Worm (Caenorhabditis elegans): ENCODE data around the gene K08E7.6.

ce11 chrIV:12570546-12570945 lies 10.4 kb downstream of the K08E7.6 start:
- TF ChIP-seq lin-13 (tag; optimal IDR thresholded peaks at IDR 0.05) (no peak), pha-4 (tag; optimal IDR thresholded peaks at IDR 0.05) (no peak), drap-1 (GFP tag; optimal IDR thresholded peaks at IDR 0.05) (no peak), unc-39 (tag; optimal IDR thresholded peaks at IDR 0.05) (no peak), snpc-4 (tag; optimal IDR thresholded peaks at IDR 0.05) (no peak), nhr-237 (tag; optimal IDR thresholded peaks at IDR 0.05) (no peak), nhr-28 (tag; optimal IDR thresholded peaks at IDR 0.05) (no peak), unc-62 (GFP tag; optimal IDR thresholded peaks at IDR 0.05) (no peak), elt-1 (tag; optimal IDR thresholded peaks at IDR 0.05; ENCODE audit: borderline replicate concordance, insufficient read depth) (no peak), elt-3 (tag; optimal IDR thresholded peaks at IDR 0.05) (no peak), ces-1 (GFP tag; optimal IDR thresholded peaks at IDR 0.05) (no peak), sptf-1 (tag; optimal IDR thresholded peaks at IDR 0.05) (no peak), hlh-1 (tag; optimal IDR thresholded peaks at IDR 0.05) (no peak)

All from whole organism, mixed stage, embryonic.